Fruit fly (Drosophila melanogaster) whole organism, embryonic: ENCODE data around the gene CG15040.

Experiments used
- Bdp1 ChIP-seq: fragments of 200-800 bp; sonication (Bioruptor generic); optimal IDR thresholded peaks from 3 replicates; lab custom pipeline; 2016; ENCODE audit warnings: missing biosample characterization, missing genetic modification characterization
- Blimp-1 ChIP-seq: fragments of 200-800 bp; sonication (Bioruptor generic); optimal IDR thresholded peaks from 3 replicates; lab custom pipeline; 2018; ENCODE audit warnings: missing biosample characterization, missing genetic modification characterization, mild to moderate bottlenecking, moderate library complexity, missing genetic modification reagents
- CG10274 ChIP-seq: fragments of 200-800 bp; sonication (Bioruptor generic); optimal IDR thresholded peaks from 3 replicates; lab custom pipeline; 2017; ENCODE audit warnings: missing biosample characterization, mild to moderate bottlenecking, missing genetic modification characterization
- CG10565 ChIP-seq: fragments of 200-800 bp; sonication (Bioruptor generic); optimal IDR thresholded peaks from 3 replicates; lab custom pipeline; 2016; ENCODE audit warnings: missing biosample characterization, mild to moderate bottlenecking, missing genetic modification characterization
- CG11085 ChIP-seq: fragments of 200-800 bp; sonication (Bioruptor generic); IDR thresholded peaks from 2 replicates; pipeline ENCODE4 v1.3.6; 2022; ENCODE audit warnings: missing biosample characterization, missing genetic modification characterization
- CG11398 ChIP-seq: fragments of 200-800 bp; sonication (Bioruptor generic); optimal IDR thresholded peaks from 2 replicates; lab custom pipeline; 2016; ENCODE audit warnings: missing biosample characterization, missing genetic modification characterization
- CG11560 ChIP-seq: fragments of 200-800 bp; sonication (Bioruptor generic); IDR thresholded peaks from 3 replicates; pipeline ENCODE4 v1.3.6; 2022; ENCODE audit warnings: missing biosample characterization, missing genetic modification characterization
- CG11723 ChIP-seq: fragments of 200-800 bp; sonication (Bioruptor generic); optimal IDR thresholded peaks from 2 replicates; lab custom pipeline; 2017; ENCODE audit warnings: missing biosample characterization, mild to moderate bottlenecking, missing genetic modification characterization
- CG12155 ChIP-seq: fragments of 200-800 bp; sonication (Bioruptor generic); optimal IDR thresholded peaks from 3 replicates; lab custom pipeline; 2016; ENCODE audit warnings: missing biosample characterization, missing genetic modification characterization
- CG12236 ChIP-seq: fragments of 200-800 bp; sonication (Bioruptor generic); optimal IDR thresholded peaks from 2 replicates; lab custom pipeline; 2016; ENCODE audit warnings: missing biosample characterization, missing genetic modification characterization
- CG14441 ChIP-seq: fragments of 200-800 bp; sonication (Bioruptor generic); IDR thresholded peaks from 2 replicates; pipeline ENCODE4 v1.3.6; 2022; ENCODE audit warnings: missing biosample characterization, missing genetic modification characterization
- CG14860 ChIP-seq: fragments of 200-800 bp; sonication (Bioruptor generic); IDR thresholded peaks from 3 replicates; pipeline ENCODE4 v1.3.6; 2022; ENCODE audit warnings: missing biosample characterization, missing genetic modification characterization; ENCODE audit not compliant: partially characterized antibody
- CG1602 ChIP-seq: fragments of 200-800 bp; sonication (Bioruptor generic); optimal IDR thresholded peaks from 3 replicates; lab custom pipeline; 2016; ENCODE audit warnings: missing biosample characterization, missing genetic modification characterization
- CG17328 ChIP-seq: fragments of 200-800 bp; sonication (Bioruptor generic); IDR thresholded peaks from 2 replicates; pipeline ENCODE4 v1.3.6; 2022; ENCODE audit warnings: missing biosample characterization, missing genetic modification characterization
- CG1792 ChIP-seq: fragments of 200-800 bp; sonication (Bioruptor generic); optimal IDR thresholded peaks from 2 replicates; lab custom pipeline; 2016; ENCODE audit warnings: missing biosample characterization, missing genetic modification characterization
- CG2129 ChIP-seq: fragments of 200-800 bp; sonication (Bioruptor generic); IDR thresholded peaks from 2 replicates; pipeline ENCODE4 v1.3.6; 2022; ENCODE audit warnings: missing biosample characterization, missing genetic modification characterization; ENCODE audit not compliant: partially characterized antibody
- CG2202 ChIP-seq: fragments of 200-800 bp; sonication (Bioruptor generic); optimal IDR thresholded peaks from 2 replicates; lab custom pipeline; 2018; ENCODE audit warnings: missing biosample characterization, mild to moderate bottlenecking, missing genetic modification characterization
- CG2678 ChIP-seq: fragments of 200-800 bp; sonication (Bioruptor generic); optimal IDR thresholded peaks from 3 replicates; lab custom pipeline; 2019; ENCODE audit warnings: missing biosample characterization, mild to moderate bottlenecking, missing genetic modification characterization, moderate library complexity
- CG30020 ChIP-seq: fragments of 200-800 bp; optimal IDR thresholded peaks from 2 replicates; lab custom pipeline; 2019; ENCODE audit warnings: missing biosample characterization, mild to moderate bottlenecking, missing genetic modification characterization, moderate library complexity
- CG31224 ChIP-seq: fragments of 200-800 bp; sonication (Bioruptor generic); IDR thresholded peaks from 2 replicates; pipeline ENCODE4 v1.3.6; 2022; ENCODE audit warnings: missing biosample characterization, missing genetic modification characterization
- CG3163 ChIP-seq: fragments of 200-800 bp; sonication (Bioruptor generic); optimal IDR thresholded peaks from 3 replicates; lab custom pipeline; 2016; ENCODE audit warnings: missing biosample characterization, missing genetic modification characterization
- CG32772 ChIP-seq: fragments of 200-800 bp; sonication (Bioruptor generic); IDR thresholded peaks from 2 replicates; pipeline ENCODE4 v1.3.6; 2022; ENCODE audit warnings: missing biosample characterization, missing genetic modification characterization
- CG33213 ChIP-seq: fragments of 200-800 bp; sonication (Bioruptor generic); optimal IDR thresholded peaks from 3 replicates; lab custom pipeline; 2016; ENCODE audit warnings: missing biosample characterization, missing genetic modification characterization
- CG4854 ChIP-seq: fragments of 200-800 bp; sonication (Bioruptor generic); optimal IDR thresholded peaks from 2 replicates; lab custom pipeline; 2016; ENCODE audit warnings: missing biosample characterization, missing genetic modification characterization, inconsistent platforms
- CG8924 ChIP-seq: fragments of 200-800 bp; optimal IDR thresholded peaks from 3 replicates; lab custom pipeline; 2019; ENCODE audit warnings: missing biosample characterization, mild to moderate bottlenecking, missing genetic modification characterization, moderate library complexity
- CG9609 ChIP-seq: fragments of 200-800 bp; sonication (Bioruptor generic); optimal IDR thresholded peaks from 3 replicates; lab custom pipeline; 2016; ENCODE audit warnings: missing biosample characterization, missing genetic modification characterization
- CHES-1-like ChIP-seq: fragments of 200-800 bp; sonication (Bioruptor generic); optimal IDR thresholded peaks from 2 replicates; lab custom pipeline; 2016; ENCODE audit warnings: missing biosample characterization, missing genetic modification characterization
- Dbx ChIP-seq: fragments of 200-800 bp; sonication (Bioruptor generic); IDR thresholded peaks from 3 replicates; pipeline ENCODE4 v1.3.6; 2022; ENCODE audit warnings: missing biosample characterization, missing genetic modification characterization
- Fer1 ChIP-seq: fragments of 200-800 bp; sonication (Bioruptor generic); optimal IDR thresholded peaks from 2 replicates; lab custom pipeline; 2017; ENCODE audit warnings: missing biosample characterization, mild to moderate bottlenecking, missing genetic modification characterization
- Gug ChIP-seq: fragments of 200-800 bp; sonication (Bioruptor generic); IDR thresholded peaks from 4 replicates; pipeline ENCODE4 v1.3.6; 2022; ENCODE audit warnings: missing biosample characterization, missing genetic modification characterization
- H2.0 ChIP-seq: fragments of 200-800 bp; sonication (Bioruptor generic); IDR thresholded peaks from 2 replicates; pipeline ENCODE4 v1.3.6; 2022; ENCODE audit warnings: missing biosample characterization, missing genetic modification characterization
- Lim3 ChIP-seq: fragments of 200-800 bp; sonication (Bioruptor generic); IDR thresholded peaks from 2 replicates; pipeline ENCODE4 v1.3.6; 2022; ENCODE audit warnings: missing biosample characterization, missing genetic modification characterization
- Sox100B ChIP-seq: fragments of 200-800 bp; sonication (Bioruptor generic); optimal IDR thresholded peaks from 3 replicates; lab custom pipeline; 2018; ENCODE audit warnings: missing biosample characterization, mild to moderate bottlenecking, missing genetic modification characterization
- aop ChIP-seq: fragments of 200-800 bp; sonication (Bioruptor generic); IDR thresholded peaks from 2 replicates; pipeline ENCODE4 v1.3.6; 2022; ENCODE audit warnings: missing biosample characterization, missing genetic modification characterization
- ato ChIP-seq: fragments of 200-800 bp; sonication (Bioruptor generic); IDR thresholded peaks from 2 replicates; pipeline ENCODE4 v1.3.6; 2022; ENCODE audit warnings: missing biosample characterization, missing genetic modification characterization; ENCODE audit not compliant: partially characterized antibody
- fu2 ChIP-seq: fragments of 200-800 bp; sonication (Bioruptor generic); optimal IDR thresholded peaks from 2 replicates; lab custom pipeline; 2016; ENCODE audit warnings: missing biosample characterization, missing genetic modification characterization
- gro ChIP-seq: fragments of 200-800 bp; sonication (Bioruptor generic); optimal IDR thresholded peaks from 2 replicates; lab custom pipeline; 2016; ENCODE audit warnings: missing biosample characterization, missing genetic modification characterization
- inv ChIP-seq: fragments of 200-800 bp; sonication (Bioruptor generic); IDR thresholded peaks from 2 replicates; pipeline ENCODE4 v1.3.6; 2022; ENCODE audit warnings: missing biosample characterization, missing genetic modification characterization; ENCODE audit not compliant: partially characterized antibody
- lmd ChIP-seq: fragments of 200-800 bp; sonication (Bioruptor generic); IDR thresholded peaks from 2 replicates; pipeline ENCODE4 v1.3.6; 2022; ENCODE audit warnings: missing biosample characterization, missing genetic modification characterization
- lola ChIP-seq, 3 experiments: fragments of >200 bp in 2 of 3; fragments of 200-800 bp in 1 of 3; sonication (Bioruptor generic) in 1 of 3; optimal IDR thresholded peaks; 2 replicates each; lab custom pipeline; 2017 to 2019; ENCODE audit warnings: missing biosample characterization in 3 of 3, missing genetic modification characterization in 3 of 3, mild to moderate bottlenecking in 1 of 3, moderate library complexity in 1 of 3
- lov ChIP-seq, 2 experiments: fragments of 200-800 bp in 1 of 2; fragments of >200 bp in 1 of 2; sonication (Bioruptor generic) in 1 of 2; IDR thresholded peaks in 1 of 2; optimal IDR thresholded peaks in 1 of 2; 2 replicates in 1 of 2; 3 replicates in 1 of 2; pipeline versions ENCODE4 v1.3.6 to Lab custom; 2017 to 2022; ENCODE audit warnings: missing biosample characterization in 1 of 2, missing genetic modification characterization in 1 of 2
- nau ChIP-seq: fragments of 200-800 bp; sonication (Bioruptor generic); optimal IDR thresholded peaks from 3 replicates; lab custom pipeline; 2017; ENCODE audit warnings: missing biosample characterization, mild to moderate bottlenecking, missing genetic modification characterization, missing genetic modification reagents
- prd ChIP-seq, 3 experiments: fragments of >200 bp in 2 of 3; fragments of 200-800 bp in 1 of 3; sonication (Bioruptor generic) in 1 of 3; optimal IDR thresholded peaks in 2 of 3; IDR thresholded peaks in 1 of 3; 2 replicates in 2 of 3; 3 replicates in 1 of 3; pipeline versions ENCODE4 v1.3.6 to Lab custom; 2017 to 2022; ENCODE audit warnings: missing biosample characterization in 1 of 3, missing genetic modification characterization in 1 of 3
- sens-2 ChIP-seq: fragments of 200-800 bp; sonication (Bioruptor generic); IDR thresholded peaks from 2 replicates; pipeline ENCODE4 v1.3.6; 2022; ENCODE audit warnings: missing biosample characterization, missing genetic modification characterization
- sim ChIP-seq: fragments of 200-800 bp; sonication (Bioruptor generic); IDR thresholded peaks from 2 replicates; pipeline ENCODE4 v1.3.6; 2022; ENCODE audit warnings: missing biosample characterization, missing genetic modification characterization
- sqz ChIP-seq: fragments of 200-800 bp; sonication (Bioruptor generic); optimal IDR thresholded peaks from 3 replicates; lab custom pipeline; 2018; ENCODE audit warnings: missing biosample characterization, mild to moderate bottlenecking, missing genetic modification characterization
- sug ChIP-seq: fragments of 200-800 bp; optimal IDR thresholded peaks from 2 replicates; lab custom pipeline; 2019; ENCODE audit warnings: missing biosample characterization, mild to moderate bottlenecking, missing genetic modification characterization, moderate library complexity
- wor ChIP-seq: fragments of 200-800 bp; sonication (Bioruptor generic); IDR thresholded peaks from 2 replicates; pipeline ENCODE4 v1.3.6; 2022; ENCODE audit warnings: missing biosample characterization, missing genetic modification characterization
- zfh2 ChIP-seq: fragments of 200-800 bp; sonication (Bioruptor generic); optimal IDR thresholded peaks from 2 replicates; lab custom pipeline; 2016; ENCODE audit warnings: missing biosample characterization, missing genetic modification characterization

Gene CG15040

DNA sequence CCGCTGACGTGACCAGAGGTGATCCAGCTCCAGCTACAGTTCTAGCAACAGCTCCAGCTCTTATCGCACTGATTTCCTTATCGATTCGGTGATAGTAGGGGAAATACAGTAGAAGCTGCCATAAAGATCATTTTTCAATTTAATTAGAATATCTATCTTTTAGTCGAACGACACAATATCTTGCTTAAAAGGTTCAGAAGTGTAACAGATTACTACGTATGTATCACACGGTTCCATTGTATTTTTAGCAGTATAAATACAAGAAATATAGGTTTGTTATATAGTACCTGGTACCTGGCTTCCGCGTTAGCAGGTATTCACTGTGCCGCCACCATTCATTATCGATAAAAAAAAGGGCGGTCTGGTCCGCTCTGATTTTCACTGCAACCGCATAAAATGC is 27.5 kb upstream of the CG15040 start (continued):
- TF ChIP-seq sqz (GFP tag; lab: Kevin White, UChicago) (peak; percentile 84), CG31224 (GFP tag; lab: Robert Waterston, UW) (peak; percentile 56), nau (GFP tag; lab: Kevin White, UChicago) (peak; percentile 79), Blimp-1 (peak; percentile 84), sug (tag; lab: Kevin White, UChicago) (peak; percentile 75), H2.0 (peak; percentile 68), CG10274 (peak; percentile 69), lola (GFP tag; optimal IDR thresholded peaks at IDR 0.05; lab: Kevin White, UChicago) (peak in 1 of 3 experiments; percentile 69), gro (peak; percentile 9), Gug (GFP tag; lab: Robert Waterston, UW) (peak; percentile 74), ato (no peak), lmd (GFP tag; lab: Robert Waterston, UW) (peak; percentile 76), CG8924 (tag; lab: Kevin White, UChicago) (peak; percentile 87), CG17328 (GFP tag; lab: Robert Waterston, UW) (peak; percentile 66; the same call in 1 of the 2 replicates), lov (optimal IDR thresholded peaks at IDR 0.05; lab: Kevin White, UChicago) (no peak), lov (GFP tag; IDR thresholded peaks at IDR 0.05; lab: Robert Waterston, UW) (0 out of 3 replicates have a peak, but pooled peaks have one; percentile 14), CG11560 (tag; lab: Robert Waterston, UW) (peak; percentile 36; the same call in 1 of the 3 replicates), CG30020 (tag; lab: Kevin White, UChicago) (peak; percentile 12), CG2202 (tag; lab: Kevin White, UChicago) (peak; percentile 44), CG4854 (GFP tag; lab: Kevin White, UChicago) (peak; percentile 56), Lim3 (GFP tag; lab: Robert Waterston, UW) (0 out of 2 replicates have a peak, but pooled peaks have one; percentile 22), CG12236 (GFP tag; lab: Kevin White, UChicago) (no peak), CG10565 (no peak), CG33213 (peak; percentile 62), fu2 (peak; percentile 59), CG32772 (GFP tag; lab: Robert Waterston, UW) (peak; percentile 80), CG3163 (no peak), wor (GFP tag; lab: Robert Waterston, UW) (peak; percentile 59), Fer1 (GFP tag; lab: Kevin White, UChicago) (peak; percentile 90), CG11085 (GFP tag; lab: Robert Waterston, UW) (no peak; the same call in none of the 2 replicates), CG9609 (GFP tag; lab: Kevin White, UChicago) (peak; percentile 52), Sox100B (GFP tag; lab: Kevin White, UChicago) (no peak), CG11723 (GFP tag; lab: Kevin White, UChicago) (peak; percentile 64), CG2678 (tag; lab: Kevin White, UChicago) (peak; percentile 92), CG14441 (GFP tag; lab: Robert Waterston, UW) (peak; percentile 81), aop (GFP tag; lab: Robert Waterston, UW) (0 out of 2 replicates have a peak, but pooled peaks have one; percentile 10), CG14860 (GFP tag; lab: Robert Waterston, UW) (no peak), sim (0 out of 2 replicates have a peak, but pooled peaks have one; percentile 34), Dbx (peak; percentile 64; the same call in 2 of the 3 replicates), sens-2 (GFP tag; lab: Robert Waterston, UW) (peak; percentile 53), zfh2 (GFP tag; lab: Kevin White, UChicago) (peak; percentile 59), inv (GFP tag; lab: Robert Waterston, UW) (no peak), CHES-1-like (GFP tag; lab: Kevin White, UChicago) (peak; percentile 67), CG1602 (GFP tag; lab: Kevin White, UChicago) (peak; percentile 72), CG12155 (GFP tag; lab: Kevin White, UChicago) (peak; percentile 58), CG2129 (GFP tag; lab: Robert Waterston, UW) (no peak), Bdp1 (GFP tag; lab: Kevin White, UChicago) (peak; percentile 66), CG1792 (peak; percentile 58), prd (optimal IDR thresholded peaks at IDR 0.05; lab: Kevin White, UChicago) (no peak), prd (GFP tag; IDR thresholded peaks at IDR 0.05; lab: Robert Waterston, UW) (peak; percentile 85; the same call in 2 of the 3 replicates), CG11398 (GFP tag; lab: Kevin White, UChicago) (no peak)
